Worm (Caenorhabditis elegans) whole organism, L4 larva: ENCODE data around the gene C53B7.3.

Experiments used
- D1046.2 ChIP-seq: fragments of 200-800 bp; sonication (Bioruptor generic); IDR thresholded peaks from 2 replicates; pipeline ENCODE4 v1.3.6; 2022; ENCODE audit warnings: missing genetic modification characterization, missing compliant biosample characterization
- F10B5.3 ChIP-seq: sonication (generic microtip); optimal IDR thresholded peaks from 2 replicates; lab custom pipeline; 2016; ENCODE audit warnings: mild to moderate bottlenecking, missing genetic modification characterization, missing compliant biosample characterization
- F26F4.8 ChIP-seq: fragments of 200-800 bp; sonication (Bioruptor generic); conservative IDR thresholded peaks from 2 replicates; pipeline ENCODE4 v1.3.6; 2022; ENCODE audit warnings: missing genetic modification characterization, missing compliant biosample characterization
- F37D6.2 ChIP-seq: sonication (generic microtip); optimal IDR thresholded peaks from 2 replicates; lab custom pipeline; 2016; ENCODE audit warnings: mild to moderate bottlenecking, missing genetic modification characterization, missing compliant biosample characterization
- R02D3.7 ChIP-seq: fragments of 150-350 bp; sonication (generic microtip); optimal IDR thresholded peaks from 3 replicates; lab custom pipeline; 2014; ENCODE audit warnings: missing biosample characterization, missing genetic modification characterization
- Y48G9A.11 ChIP-seq: fragments of 200-800 bp; sonication (Bioruptor generic); IDR thresholded peaks from 2 replicates; pipeline ENCODE4 v1.3.6; 2022; ENCODE audit warnings: missing genetic modification reagents, missing genetic modification characterization, missing compliant biosample characterization
- Y5F2A.4 ChIP-seq: fragments of 200-800 bp; sonication (Bioruptor generic); optimal IDR thresholded peaks from 2 replicates; lab custom pipeline; 2018; ENCODE audit warnings: mild to moderate bottlenecking, missing genetic modification characterization, missing compliant biosample characterization
- Y75B8A.6 ChIP-seq: fragments of 200-800 bp; sonication (Bioruptor generic); IDR thresholded peaks from 2 replicates; pipeline ENCODE4 v1.3.6; 2022; ENCODE audit warnings: missing genetic modification reagents, missing genetic modification characterization, missing compliant biosample characterization
- ZK337.2 ChIP-seq: fragments of 200-800 bp; sonication (Bioruptor generic); IDR thresholded peaks from 2 replicates; pipeline ENCODE4 v1.3.6; 2022; ENCODE audit warnings: missing genetic modification reagents, missing genetic modification characterization, missing compliant biosample characterization
- aha-1 ChIP-seq: fragments of 150-350 bp; peaks from one replicate; lab custom pipeline; 2014; ENCODE audit warnings: missing biosample characterization, missing genetic modification characterization
- ama-1 ChIP-seq: fragments of 150-350 bp; optimal IDR thresholded peaks from 2 replicates; lab custom pipeline; 2014; ENCODE audit warnings: inconsistent platforms, mixed read lengths
- arid-1 ChIP-seq: fragments of 200-800 bp; sonication (Bioruptor generic); conservative IDR thresholded peaks from 2 replicates; pipeline ENCODE4 v1.3.6; 2022; ENCODE audit warnings: missing genetic modification reagents, missing genetic modification characterization, missing compliant biosample characterization
- daf-16 ChIP-seq, 3 experiments: sonication (generic microtip); optimal IDR thresholded peaks; 2 replicates each; lab custom pipeline; 2016 to 2017; ENCODE audit warnings: missing genetic modification characterization in 3 of 3, missing genetic modification reagents in 3 of 3, mild to moderate bottlenecking in 2 of 3, missing compliant biosample characterization in 2 of 3, missing biosample characterization in 1 of 3, moderate library complexity in 1 of 3
- daf-8 ChIP-seq: fragments of 200-800 bp; sonication (Bioruptor generic); IDR thresholded peaks from 2 replicates; pipeline ENCODE4 v1.3.6; 2022; ENCODE audit warnings: missing genetic modification characterization, missing compliant biosample characterization
- dmd-9 ChIP-seq: fragments of 200-800 bp; sonication (Bioruptor generic); IDR thresholded peaks from 2 replicates; pipeline ENCODE4 v1.3.6; 2022; ENCODE audit warnings: missing genetic modification reagents, missing genetic modification characterization, missing compliant biosample characterization
- duxl-1 ChIP-seq: sonication (generic microtip); optimal IDR thresholded peaks from 2 replicates; lab custom pipeline; 2016; ENCODE audit warnings: mild to moderate bottlenecking, missing genetic modification characterization, moderate library complexity, missing compliant biosample characterization; ENCODE audit not compliant: poor library complexity
- dve-1 ChIP-seq: sonication (generic microtip); optimal IDR thresholded peaks from 2 replicates; lab custom pipeline; 2017; ENCODE audit warnings: antibody characterized with exemption, mild to moderate bottlenecking, missing genetic modification characterization, missing compliant biosample characterization; ENCODE audit not compliant: insufficient read depth
- fos-1 ChIP-seq: fragments of 150-350 bp; optimal IDR thresholded peaks from 2 replicates; lab custom pipeline; 2014; ENCODE audit warnings: missing biosample characterization, missing genetic modification characterization
- gei-8 ChIP-seq: fragments of 200-800 bp; sonication (Bioruptor generic); optimal IDR thresholded peaks from 2 replicates; lab custom pipeline; 2018; ENCODE audit warnings: mild to moderate bottlenecking, missing genetic modification characterization, missing compliant biosample characterization
- hif-1 ChIP-seq, 2 experiments: sonication (generic microtip); optimal IDR thresholded peaks; 2 replicates each; lab custom pipeline; 2016 to 2017; ENCODE audit warnings: missing compliant biosample characterization in 2 of 2, missing genetic modification characterization in 2 of 2, missing genetic modification reagents in 2 of 2, missing genotype in 2 of 2, mild to moderate bottlenecking in 1 of 2
- hlh-11 ChIP-seq: fragments of 200-800 bp; sonication (Bioruptor generic); optimal IDR thresholded peaks from 2 replicates; lab custom pipeline; 2018; ENCODE audit warnings: mild to moderate bottlenecking, missing genetic modification characterization, missing compliant biosample characterization
- hlh-30 ChIP-seq: sonication (generic microtip); optimal IDR thresholded peaks from 2 replicates; lab custom pipeline; 2017; ENCODE audit warnings: antibody characterized with exemption, mild to moderate bottlenecking, missing genetic modification characterization, missing compliant biosample characterization; ENCODE audit not compliant: insufficient read depth
- lim-7 ChIP-seq: fragments of 200-800 bp; sonication (Bioruptor generic); IDR thresholded peaks from 2 replicates; pipeline ENCODE4 v1.3.6; 2022; ENCODE audit warnings: missing genetic modification characterization, missing compliant biosample characterization
- lin-1 ChIP-seq: fragments of 200-800 bp; sonication (Bioruptor generic); IDR thresholded peaks from 2 replicates; pipeline ENCODE4 v1.3.6; 2022; ENCODE audit warnings: missing genetic modification reagents, missing genetic modification characterization, missing compliant biosample characterization
- lin-13 ChIP-seq: fragments of 150-350 bp; optimal IDR thresholded peaks from 2 replicates; lab custom pipeline; 2014; ENCODE audit warnings: missing biosample characterization, missing genetic modification reagents, missing genetic modification characterization
- lir-3 ChIP-seq: sonication (generic microtip); optimal IDR thresholded peaks from 2 replicates; lab custom pipeline; 2016; ENCODE audit warnings: mild to moderate bottlenecking, missing genetic modification characterization, missing compliant biosample characterization
- madf-5 ChIP-seq, 2 experiments: fragments of 200-800 bp; sonication (Bioruptor generic); IDR thresholded peaks; 2 replicates each; pipeline ENCODE4 v1.3.6; 2022; ENCODE audit warnings: missing compliant biosample characterization in 2 of 2, missing genetic modification characterization in 2 of 2
- madf-9 ChIP-seq: fragments of 200-800 bp; sonication (Bioruptor generic); conservative IDR thresholded peaks from 2 replicates; pipeline ENCODE4 v1.3.6; 2022; ENCODE audit warnings: missing genetic modification reagents, missing genetic modification characterization, missing compliant biosample characterization
- mdl-1 ChIP-seq, 2 experiments: fragments of 150-350 bp in 1 of 2; sonication (generic microtip) in 1 of 2; optimal IDR thresholded peaks; 2 replicates each; lab custom pipeline; 2014 to 2017; ENCODE audit warnings: missing biosample characterization in 2 of 2, missing genetic modification characterization in 2 of 2
- mdt-29 ChIP-seq: fragments of 200-800 bp; sonication (Bioruptor generic); IDR thresholded peaks from 2 replicates; pipeline ENCODE4 v1.3.6; 2022; ENCODE audit warnings: missing genetic modification reagents, missing genetic modification characterization, missing compliant biosample characterization
- mxl-2 ChIP-seq: fragments of 200-800 bp; sonication (Bioruptor generic); conservative IDR thresholded peaks from 2 replicates; pipeline ENCODE4 v1.3.6; 2022; ENCODE audit warnings: missing genetic modification reagents, missing genetic modification characterization, missing compliant biosample characterization
- nhr-10 ChIP-seq: fragments of 150-350 bp; optimal IDR thresholded peaks from 2 replicates; lab custom pipeline; 2014; ENCODE audit warnings: missing biosample characterization, missing genetic modification characterization
- nhr-102 ChIP-seq: sonication (generic microtip); optimal IDR thresholded peaks from 2 replicates; lab custom pipeline; 2016; ENCODE audit warnings: mild to moderate bottlenecking, missing genetic modification characterization, moderate library complexity, missing compliant biosample characterization
- nhr-11 ChIP-seq: fragments of 150-350 bp; optimal IDR thresholded peaks from 2 replicates; lab custom pipeline; 2014; ENCODE audit warnings: missing biosample characterization, missing genetic modification characterization
- nhr-28 ChIP-seq: fragments of 150-350 bp; optimal IDR thresholded peaks from 2 replicates; lab custom pipeline; 2014; ENCODE audit warnings: missing biosample characterization, missing genetic modification characterization
- pqm-1 ChIP-seq: sonication (generic microtip); optimal IDR thresholded peaks from 2 replicates; lab custom pipeline; 2017; ENCODE audit warnings: missing biosample characterization, missing genetic modification characterization
- rbr-2 ChIP-seq: sonication (generic microtip); optimal IDR thresholded peaks from 2 replicates; lab custom pipeline; 2016; ENCODE audit warnings: missing genotype, missing genetic modification characterization, missing compliant biosample characterization
- saeg-2 ChIP-seq: fragments of 200-800 bp; sonication (Bioruptor generic); IDR thresholded peaks from 2 replicates; pipeline ENCODE4 v1.3.6; 2022; ENCODE audit warnings: missing genetic modification reagents, missing genetic modification characterization, missing compliant biosample characterization
- snpc-1.2 ChIP-seq: fragments of 200-800 bp; sonication (Bioruptor generic); IDR thresholded peaks from 2 replicates; pipeline ENCODE4 v1.3.6; 2022; ENCODE audit warnings: missing genetic modification reagents, missing genetic modification characterization, missing compliant biosample characterization
- spr-3 ChIP-seq: fragments of 200-800 bp; sonication (Bioruptor generic); optimal IDR thresholded peaks from 2 replicates; lab custom pipeline; 2018; ENCODE audit warnings: mild to moderate bottlenecking, missing genetic modification characterization, missing compliant biosample characterization
- tra-1 ChIP-seq: fragments of 200-800 bp; sonication (Bioruptor generic); IDR thresholded peaks from 2 replicates; pipeline ENCODE4 v1.3.6; 2022; ENCODE audit warnings: missing genetic modification reagents, missing genetic modification characterization, missing compliant biosample characterization
- unc-130 ChIP-seq: sonication (generic microtip); optimal IDR thresholded peaks from 2 replicates; lab custom pipeline; 2016; ENCODE audit warnings: missing genetic modification reagents, missing genetic modification characterization, missing compliant biosample characterization
- unc-62 ChIP-seq, 3 experiments: fragments of 150-350 bp in 1 of 3; sonication (generic microtip); optimal IDR thresholded peaks in 2 of 3; peaks in 1 of 3; 1 replicate in 1 of 3; 2 replicates in 2 of 3; lab custom pipeline; 2014 to 2017; ENCODE audit warnings: missing biosample characterization in 3 of 3, missing genetic modification characterization in 3 of 3, missing genetic modification reagents in 3 of 3, missing genotype in 1 of 3
- vab-7 ChIP-seq: fragments of 200-800 bp; sonication (Bioruptor generic); IDR thresholded peaks from 2 replicates; pipeline ENCODE4 v1.3.6; 2022; ENCODE audit warnings: missing genetic modification reagents, missing genetic modification characterization, missing compliant biosample characterization
- zip-11 ChIP-seq: fragments of 200-800 bp; sonication (Bioruptor generic); IDR thresholded peaks from 2 replicates; pipeline ENCODE4 v1.3.6; 2022; ENCODE audit warnings: missing genetic modification characterization, missing compliant biosample characterization
- ztf-11 ChIP-seq: fragments of 150-350 bp; optimal IDR thresholded peaks from 2 replicates; lab custom pipeline; 2014; ENCODE audit warnings: missing biosample characterization, missing genetic modification characterization
- ztf-7 ChIP-seq: fragments of 150-350 bp; optimal IDR thresholded peaks from 2 replicates; lab custom pipeline; 2014; ENCODE audit warnings: missing biosample characterization, missing genetic modification characterization

C53B7.3 gene

DNA sequence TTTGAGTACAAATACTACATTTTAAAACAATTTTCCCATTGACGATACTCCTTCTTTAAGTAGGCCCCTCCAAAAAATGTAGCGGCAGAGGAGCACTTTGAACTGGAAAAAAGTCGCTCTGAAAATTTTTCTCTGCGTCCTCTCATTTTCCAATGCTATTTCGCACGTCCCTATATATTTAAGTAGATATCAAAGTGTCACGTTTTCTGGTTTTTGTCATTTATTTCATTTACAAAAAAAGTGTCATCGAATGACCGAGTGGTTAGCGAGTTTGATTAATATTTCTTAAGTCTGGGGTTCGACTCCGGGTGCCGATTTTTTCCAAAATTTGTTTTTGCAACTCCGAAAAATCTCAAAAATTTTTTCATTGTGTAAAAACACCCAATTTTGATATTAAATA is 22.3 kb downstream of the C53B7.3 start:
- TF ChIP-seq lim-7 (GFP tag; lab: Robert Waterston, UW) (peak; percentile 50; the same call in 1 of the 2 replicates), mdl-1 (tag; optimal IDR thresholded peaks at IDR 0.05; lab: Kevin White, UChicago) (no peak), hlh-11 (tag; lab: Kevin White, UChicago) (no peak), F37D6.2 (no peak), madf-9 (GFP tag; lab: Robert Waterston, UW) (no peak), daf-8 (GFP tag; lab: Robert Waterston, UW) (no peak), Y48G9A.11 (GFP tag; lab: Robert Waterston, UW) (no peak)

DNA sequence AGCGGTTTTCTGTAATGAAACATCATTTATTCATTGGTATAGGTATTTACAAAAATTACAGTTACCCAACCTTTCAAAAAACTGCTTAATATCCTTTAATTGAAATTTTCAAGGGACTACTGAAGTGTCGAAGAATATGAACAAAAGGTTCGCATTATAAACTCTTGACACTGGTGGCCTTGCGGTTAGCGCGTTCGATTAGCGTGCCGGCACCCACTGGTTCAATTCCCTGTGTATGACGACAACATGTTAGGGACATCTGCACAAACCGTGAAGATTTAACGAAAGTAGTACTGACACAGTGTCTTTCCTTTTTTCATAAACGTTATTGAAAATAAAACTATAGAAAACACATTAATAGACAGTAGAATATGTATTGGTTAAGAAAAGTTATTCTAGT is 23.2 kb downstream of the C53B7.3 start:
- TF ChIP-seq saeg-2 (GFP tag; lab: Robert Waterston, UW): peak; percentile 36; the same call in 1 of the 2 replicates
- TF ChIP-seq nhr-102 (tag; lab: Kevin White, UChicago): peak; percentile 66
- TF ChIP-seq madf-5 (GFP tag; IDR thresholded peaks at IDR 0.05; lab: Robert Waterston, UW): peak; percentile 84 to 88; a peak in 3 of 4 replicates
- no peak for TF ChIP-seq ama-1 (lab: Kevin White, UChicago)
- TF ChIP-seq rbr-2 (tag; lab: Kevin White, UChicago): peak; percentile 73
- peak; percentile 77; the same call in 1 of the 2 replicates for TF ChIP-seq zip-11 (GFP tag; lab: Robert Waterston, UW)
- TF ChIP-seq mdt-29 (GFP tag; lab: Robert Waterston, UW): peak; percentile 60; the same call in 1 of the 2 replicates
- TF ChIP-seq fos-1: no peak
- TF ChIP-seq gei-8 (GFP tag; lab: Kevin White, UChicago): peak; percentile 70
- peak; percentile 89 for TF ChIP-seq duxl-1 (tag; lab: Kevin White, UChicago)
- TF ChIP-seq lin-13: peak; percentile 73
- TF ChIP-seq dmd-9 (GFP tag; lab: Robert Waterston, UW): peak; percentile 69; the same call in 1 of the 2 replicates
- TF ChIP-seq mxl-2: peak; percentile 69
- TF ChIP-seq nhr-28: peak; percentile 20
- TF ChIP-seq lir-3 (tag; lab: Kevin White, UChicago): peak; percentile 81
- TF ChIP-seq Y5F2A.4 (GFP tag; lab: Kevin White, UChicago): peak; percentile 77
- peak; percentile 68 for TF ChIP-seq hlh-11 (tag; lab: Kevin White, UChicago)
- TF ChIP-seq tra-1 (GFP tag; lab: Robert Waterston, UW): peak; percentile 72
- TF ChIP-seq daf-16 (GFP tag; optimal IDR thresholded peaks at IDR 0.05; lab: Kevin White, UChicago): peak; percentile 73 to 96
- TF ChIP-seq daf-16 (tag; optimal IDR thresholded peaks at IDR 0.05; lab: Kevin White, UChicago): peak; percentile 82
- no peak for TF ChIP-seq nhr-10 (tag; lab: Kevin White, UChicago)
- TF ChIP-seq unc-62 (GFP tag; optimal IDR thresholded peaks at IDR 0.05 in 1 of 2; lab: Kevin White, UChicago): peak in 1 of 2 experiments; percentile 53
- TF ChIP-seq unc-62 (tag; optimal IDR thresholded peaks at IDR 0.05; lab: Kevin White, UChicago): no peak
- peak; percentile 73 for TF ChIP-seq Y48G9A.11 (GFP tag; lab: Robert Waterston, UW)
- peak; percentile 72 for TF ChIP-seq dve-1 (tag; lab: Kevin White, UChicago)
- peak; percentile 95 for TF ChIP-seq snpc-1.2 (GFP tag; lab: Robert Waterston, UW)
- peak; percentile 92 for TF ChIP-seq vab-7 (GFP tag; lab: Robert Waterston, UW)
- TF ChIP-seq R02D3.7: peak; percentile 2
- TF ChIP-seq lin-1: peak; percentile 88
- TF ChIP-seq arid-1 (GFP tag; lab: Robert Waterston, UW): peak; percentile 91
- TF ChIP-seq D1046.2 (GFP tag; lab: Robert Waterston, UW): peak; percentile 47; the same call in 1 of the 2 replicates
- TF ChIP-seq spr-3 (GFP tag; lab: Kevin White, UChicago): peak; percentile 67
- peak; percentile 79; the same call in 1 of the 2 replicates for TF ChIP-seq Y75B8A.6 (GFP tag; lab: Robert Waterston, UW)
- peak; percentile 73 for TF ChIP-seq F10B5.3
- peak in 1 of 2 experiments; percentile 14 for TF ChIP-seq mdl-1 (tag; optimal IDR thresholded peaks at IDR 0.05; lab: Kevin White, UChicago)
- TF ChIP-seq aha-1 (tag; lab: Kevin White, UChicago): peak; percentile 99
- no peak for TF ChIP-seq ztf-7 (tag; lab: Kevin White, UChicago)
- peak; percentile 62 for TF ChIP-seq hlh-30
- no peak for TF ChIP-seq ztf-11 (tag; lab: Kevin White, UChicago)
- TF ChIP-seq nhr-11: no peak
- peak; percentile 85 for TF ChIP-seq F26F4.8
- no peak for TF ChIP-seq unc-130 (GFP tag; lab: Kevin White, UChicago)
- peak; percentile 10 to 35 for TF ChIP-seq hif-1 (tag; optimal IDR thresholded peaks at IDR 0.05; lab: Kevin White, UChicago)
- TF ChIP-seq ZK337.2: 0 out of 2 replicates have a peak, but pooled peaks have one; percentile 4
- no peak for TF ChIP-seq pqm-1 (tag; lab: Kevin White, UChicago)
